Fruit fly (Drosophila melanogaster): ENCODE measurements around the gene Gs1.

Gene Gs1

DNA sequence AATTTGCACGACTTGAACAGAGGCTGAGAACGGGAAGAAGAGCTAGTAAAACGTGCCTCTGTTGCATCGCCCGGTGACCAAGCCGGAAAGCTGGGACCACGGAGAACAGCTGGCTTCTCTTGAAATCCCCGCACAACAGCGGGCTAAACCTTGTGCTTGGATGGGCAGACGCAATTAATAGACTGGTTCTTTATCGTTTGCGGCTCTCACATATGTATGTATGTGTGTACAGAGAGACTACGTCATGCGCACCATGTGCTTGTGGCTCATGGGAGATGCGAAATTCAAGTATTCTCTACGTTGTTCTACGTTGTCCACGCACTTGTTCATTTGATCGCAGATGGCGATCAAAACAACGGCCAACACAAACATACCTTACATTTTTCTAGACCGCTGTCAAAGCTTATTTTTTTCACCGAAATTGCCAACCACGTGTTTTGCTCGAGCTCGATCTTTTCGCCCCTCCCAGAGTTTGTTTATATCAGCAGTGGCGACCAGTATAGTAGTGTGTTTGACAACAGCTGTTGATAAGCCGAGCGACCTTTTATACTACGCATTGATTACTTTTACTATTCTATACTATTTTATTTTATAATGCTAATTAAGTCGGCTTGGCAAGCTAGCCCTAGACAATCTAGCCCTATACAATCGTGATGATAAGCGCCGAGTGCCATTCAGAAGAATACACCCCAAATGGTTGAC, 22.6 kb upstream of the Gs1 start (continued):
- TF ChIP-seq CG10543 (GFP tag; optimal IDR thresholded peaks at IDR 0.05) (peak; percentile 75), CG13624 (GFP tag; optimal IDR thresholded peaks at IDR 0.05) (peak; percentile 34), Hr3 (GFP tag; optimal IDR thresholded peaks at IDR 0.05) (no peak), sug (tag; optimal IDR thresholded peaks at IDR 0.05) (peak; percentile 88), en (GFP tag; optimal IDR thresholded peaks at IDR 0.05) (no peak), CG11085 (GFP tag; IDR thresholded peaks at IDR 0.05) (no peak), stc (GFP tag; IDR thresholded peaks at IDR 0.05) (no peak), CG7271 (tag; optimal IDR thresholded peaks at IDR 0.05) (no peak), HHEX (GFP tag; optimal IDR thresholded peaks at IDR 0.05) (no peak), CG2875 (GFP tag; optimal IDR thresholded peaks at IDR 0.05) (no peak), bigmax (GFP tag; optimal IDR thresholded peaks at IDR 0.05) (no peak), CG10274 (GFP tag; optimal IDR thresholded peaks at IDR 0.05) (no peak), Gug (GFP tag; IDR thresholded peaks at IDR 0.05) (no peak), ase (GFP tag; IDR thresholded peaks at IDR 0.05) (no peak), HLHmδ (GFP tag; optimal IDR thresholded peaks at IDR 0.05) (no peak), CG3163 (GFP tag; optimal IDR thresholded peaks at IDR 0.05) (peak; percentile 40), CG12942 (GFP tag; optimal IDR thresholded peaks at IDR 0.05) (no peak), Sry-β (GFP tag; optimal IDR thresholded peaks at IDR 0.05) (no peak), oc (tag; optimal IDR thresholded peaks at IDR 0.05) (no peak), unc-4 (GFP tag; IDR thresholded peaks at IDR 0.05; ENCODE audit: partially characterized antibody) (no peak; the same call in 1 of the 2 replicates), odd (GFP tag; optimal IDR thresholded peaks at IDR 0.05) (no peak), Dp (GFP tag; optimal IDR thresholded peaks at IDR 0.05) (no peak), CTCF (GFP tag; optimal IDR thresholded peaks at IDR 0.05) (no peak), abd-A (tag; optimal IDR thresholded peaks at IDR 0.05) (peak; percentile 66), dan (GFP tag; IDR thresholded peaks at IDR 0.05) (no peak), CG13123 (GFP tag; optimal IDR thresholded peaks at IDR 0.05) (no peak), vnd (GFP tag; IDR thresholded peaks at IDR 0.05; ENCODE audit: partially characterized antibody) (no peak), mam (GFP tag; optimal IDR thresholded peaks at IDR 0.05) (no peak), gcm2 (GFP tag; optimal IDR thresholded peaks at IDR 0.05) (no peak), H2.0 (GFP tag; IDR thresholded peaks at IDR 0.05) (no peak), CG9797 (GFP tag; optimal IDR thresholded peaks at IDR 0.05) (no peak), CG4360 (GFP tag; IDR thresholded peaks at IDR 0.05) (no peak), CG4282 (GFP tag; optimal IDR thresholded peaks at IDR 0.05) (no peak), CG12391 (tag; optimal IDR thresholded peaks at IDR 0.05) (no peak), Awh (GFP tag; IDR thresholded peaks at IDR 0.05) (no peak), CG11247 (GFP tag; IDR thresholded peaks at IDR 0.05) (no peak), TFAM (GFP tag; optimal IDR thresholded peaks at IDR 0.05) (no peak), Opbp (GFP tag; IDR thresholded peaks at IDR 0.05; ENCODE audit: partially characterized antibody) (no peak), Sin3A (optimal IDR thresholded peaks at IDR 0.05) (no peak), scrt (GFP tag; optimal IDR thresholded peaks at IDR 0.05) (no peak), Ets65A (GFP tag) (no peak), nerfin-2 (GFP tag; IDR thresholded peaks at IDR 0.05; ENCODE audit: partially characterized antibody) (no peak), eve (GFP tag; optimal IDR thresholded peaks at IDR 0.05) (no peak), schlank (tag; optimal IDR thresholded peaks at IDR 0.05) (no peak), zfh2 (GFP tag; optimal IDR thresholded peaks at IDR 0.05) (no peak), hb (GFP tag; IDR thresholded peaks at IDR 0.05; ENCODE audit: partially characterized antibody) (no peak), CG9876 (GFP tag; optimal IDR thresholded peaks at IDR 0.05) (no peak), CG7786 (GFP tag; optimal IDR thresholded peaks at IDR 0.05) (no peak), Side (GFP tag; optimal IDR thresholded peaks at IDR 0.05) (no peak), bowl (GFP tag; IDR thresholded peaks at IDR 0.05) (no peak), zfh1 (GFP tag; IDR thresholded peaks at IDR 0.05) (no peak), jing (GFP tag; optimal IDR thresholded peaks at IDR 0.05) (no peak)

All from whole organism, embryonic.